Fruit fly (Drosophila melanogaster): ENCODE measurements around the gene CG12310.

Gene CG12310

DNA sequence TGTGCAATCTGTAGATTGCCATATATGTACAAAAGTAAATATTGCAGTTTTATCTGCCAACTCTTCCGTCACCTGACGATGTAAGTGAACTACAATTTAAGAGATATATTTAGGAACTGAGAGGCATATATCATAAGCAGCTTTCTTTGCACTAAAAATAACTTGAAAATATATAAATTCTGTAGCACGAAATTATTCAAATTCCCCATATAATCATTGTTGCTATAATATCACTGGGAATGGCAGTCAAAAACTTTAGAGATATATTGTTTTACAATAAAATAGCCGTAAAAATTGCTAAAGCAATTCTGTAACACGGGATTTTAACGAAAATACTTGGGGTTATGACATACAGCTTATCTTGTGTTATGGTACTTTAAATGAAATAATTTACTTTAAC, 719 bp upstream of the CG12310 start, which contains the start of gene CG43679:
Gene CG43679 (minus strand): TSS at position 101 of the 400 bp plus-strand sequence.
- TF ChIP-seq Rel (GFP tag; optimal IDR thresholded peaks at IDR 0.05) = no peak
- no peak for TF ChIP-seq Rel (tag; optimal IDR thresholded peaks at IDR 0.05)
- TF ChIP-seq Dfd (GFP tag; optimal IDR thresholded peaks at IDR 0.05) = no peak
- TF ChIP-seq brk (GFP tag; optimal IDR thresholded peaks at IDR 0.05) = no peak
- no peak for TF ChIP-seq jim (GFP tag; optimal IDR thresholded peaks at IDR 0.05)
- no peak for TF ChIP-seq h (GFP tag; optimal IDR thresholded peaks at IDR 0.05)
- TF ChIP-seq dmrt93B (GFP tag; optimal IDR thresholded peaks at IDR 0.05) = no peak
- no peak for TF ChIP-seq psq (GFP tag; optimal IDR thresholded peaks at IDR 0.05)
- TF ChIP-seq N (GFP tag; optimal IDR thresholded peaks at IDR 0.05) = no peak
- TF ChIP-seq usp (GFP tag; optimal IDR thresholded peaks at IDR 0.05) = no peak
- TF ChIP-seq CG32264 (GFP tag; optimal IDR thresholded peaks at IDR 0.05) = no peak
- TF ChIP-seq Dif (GFP tag; optimal IDR thresholded peaks at IDR 0.05; ENCODE audit: partially characterized antibody) = no peak
- no peak for TF ChIP-seq Hr78 (GFP tag; optimal IDR thresholded peaks at IDR 0.05)
- TF ChIP-seq rgr (GFP tag; optimal IDR thresholded peaks at IDR 0.05) = no peak

DNA sequence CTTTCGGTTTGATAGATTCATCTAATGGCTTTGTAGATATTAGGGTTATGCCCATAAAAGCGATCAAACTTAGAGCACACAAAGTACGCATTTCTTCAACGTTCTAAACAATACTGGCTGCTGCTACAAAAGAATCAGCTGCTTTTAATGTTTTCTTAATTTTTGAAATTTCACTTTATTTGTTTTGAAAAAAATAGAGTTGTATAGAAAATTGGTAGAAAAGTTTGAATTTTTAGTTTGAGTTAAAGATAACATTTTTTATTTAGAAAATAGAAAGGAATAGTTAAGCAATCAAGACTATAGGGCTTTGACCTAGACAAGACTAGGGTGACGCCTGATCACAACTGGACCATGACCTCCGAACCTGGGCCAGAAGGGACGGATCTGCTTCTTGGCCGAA, 497 bp downstream of the CG12310 start, which contains the start of gene CG18581:
Gene CG18581 (minus strand): TSS at position 101 of the 400 bp plus-strand sequence.
- TF ChIP-seq psq (GFP tag; optimal IDR thresholded peaks at IDR 0.05) (no peak), Hr83 (GFP tag; optimal IDR thresholded peaks at IDR 0.05; ENCODE audit: poor library complexity, severe bottlenecking) (no peak), sage (GFP tag; optimal IDR thresholded peaks at IDR 0.05) (no peak), N (GFP tag; optimal IDR thresholded peaks at IDR 0.05) (no peak), jim (GFP tag; optimal IDR thresholded peaks at IDR 0.05) (no peak)

DNA sequence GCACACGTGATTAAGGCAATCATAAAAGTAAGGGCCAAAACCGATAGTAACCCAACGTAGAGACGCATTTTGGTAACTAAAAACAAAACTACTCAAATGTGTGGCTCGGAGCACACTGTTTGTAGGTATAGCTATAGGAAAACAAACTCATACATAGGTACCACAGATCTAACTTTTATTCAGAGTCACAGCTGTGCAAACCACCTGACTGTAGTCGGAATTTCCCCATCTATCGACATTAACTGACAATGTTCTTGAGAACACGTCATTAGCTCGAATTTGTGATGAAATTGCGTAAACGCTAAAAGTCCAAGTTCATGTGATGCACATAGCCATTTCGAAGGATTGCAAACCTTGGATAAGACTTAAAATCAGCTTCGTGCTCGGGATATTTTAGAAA, 1.2 kb downstream of the CG12310 start, which contains the start of gene CG43678:
Gene CG43678 (minus strand): TSS at position 101 of the 400 bp plus-strand sequence.
- TF ChIP-seq sv (GFP tag; optimal IDR thresholded peaks at IDR 0.05) (no peak), tai (GFP tag; optimal IDR thresholded peaks at IDR 0.05) (no peak), Mio (GFP tag; optimal IDR thresholded peaks at IDR 0.05) (no peak), CG9705 (GFP tag; optimal IDR thresholded peaks at IDR 0.05) (no peak), N (GFP tag; optimal IDR thresholded peaks at IDR 0.05) (no peak), GATAd (GFP tag; optimal IDR thresholded peaks at IDR 0.05) (no peak), lola (GFP tag; optimal IDR thresholded peaks at IDR 0.05) (no peak), h (GFP tag; optimal IDR thresholded peaks at IDR 0.05) (no peak), OdsH (GFP tag; optimal IDR thresholded peaks at IDR 0.05) (no peak)

DNA sequence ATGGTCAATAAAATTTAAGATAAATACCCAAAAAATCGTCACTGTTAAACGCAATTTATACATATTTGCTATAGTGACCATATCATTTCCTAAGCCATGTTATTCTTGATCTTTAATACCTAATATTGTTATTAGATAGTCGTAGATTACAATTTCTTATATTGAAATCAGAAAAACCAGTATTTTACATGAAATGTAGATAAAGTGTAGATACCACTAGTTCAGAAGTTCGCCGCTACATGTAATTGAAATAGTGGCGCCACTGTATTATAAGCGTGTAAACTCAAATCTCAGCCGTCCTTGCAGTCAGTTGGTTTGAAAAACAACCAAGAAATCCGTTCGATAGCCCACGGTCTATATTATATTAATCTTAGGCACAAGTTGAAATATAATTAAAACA, 2.5 kb downstream of the CG12310 start:
- no peak for TF ChIP-seq Sp1 (GFP tag; optimal IDR thresholded peaks at IDR 0.05)
- peak; percentile 12 for TF ChIP-seq Myc (optimal IDR thresholded peaks at IDR 0.05)

DNA sequence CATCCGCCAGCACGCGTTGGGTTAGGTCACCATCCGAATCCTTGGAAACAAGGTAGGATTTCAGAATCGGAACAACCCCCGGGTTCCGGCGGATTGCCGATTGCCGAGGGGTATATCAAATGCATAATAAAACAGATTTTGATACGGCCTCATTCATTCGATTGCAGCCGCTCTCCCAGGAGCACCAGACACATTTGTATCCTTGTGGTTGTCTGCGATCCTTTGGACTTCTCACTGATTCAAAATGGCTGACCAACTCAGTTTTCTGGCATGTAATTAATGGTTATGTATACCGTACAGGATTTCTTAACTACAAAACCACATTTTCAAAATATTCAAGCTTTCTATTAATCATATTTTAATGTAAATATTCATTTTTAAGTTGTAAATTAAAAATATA, 3.0 kb downstream of the CG12310 start:
- no peak for TF ChIP-seq OdsH (GFP tag; optimal IDR thresholded peaks at IDR 0.05)
- no peak for TF ChIP-seq fru (GFP tag; optimal IDR thresholded peaks at IDR 0.05)
- TF ChIP-seq HLH106 (tag; optimal IDR thresholded peaks at IDR 0.05) = no peak
- TF ChIP-seq Myc (optimal IDR thresholded peaks at IDR 0.05) = no peak

DNA sequence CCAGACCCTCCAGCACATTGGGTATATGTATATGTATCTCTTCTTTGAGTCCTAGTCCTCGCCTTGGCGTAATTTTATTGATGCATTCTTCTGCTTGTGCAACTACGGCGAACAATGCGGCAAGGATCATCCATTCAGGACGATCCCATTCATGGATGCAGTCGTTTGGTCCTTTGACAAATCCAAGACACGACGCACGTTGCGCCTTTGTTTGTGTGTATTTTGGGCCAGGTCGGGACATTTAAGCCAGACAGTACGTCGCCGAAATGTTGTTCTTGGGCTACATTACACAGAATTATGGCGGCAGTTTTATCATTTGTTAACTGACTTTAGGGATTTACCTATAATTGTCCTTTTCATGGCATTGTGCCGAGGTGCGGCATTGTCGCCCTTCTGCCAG, 5.5 kb downstream of the CG12310 start:
- TF ChIP-seq Vsx2 (GFP tag; optimal IDR thresholded peaks at IDR 0.05; ENCODE audit: partially characterized antibody) (no peak), psq (GFP tag; optimal IDR thresholded peaks at IDR 0.05) (no peak), tai (GFP tag; optimal IDR thresholded peaks at IDR 0.05) (no peak), rgr (GFP tag; optimal IDR thresholded peaks at IDR 0.05) (no peak), jim (GFP tag; optimal IDR thresholded peaks at IDR 0.05) (no peak), Abd-B (GFP tag; optimal IDR thresholded peaks at IDR 0.05) (no peak)

DNA sequence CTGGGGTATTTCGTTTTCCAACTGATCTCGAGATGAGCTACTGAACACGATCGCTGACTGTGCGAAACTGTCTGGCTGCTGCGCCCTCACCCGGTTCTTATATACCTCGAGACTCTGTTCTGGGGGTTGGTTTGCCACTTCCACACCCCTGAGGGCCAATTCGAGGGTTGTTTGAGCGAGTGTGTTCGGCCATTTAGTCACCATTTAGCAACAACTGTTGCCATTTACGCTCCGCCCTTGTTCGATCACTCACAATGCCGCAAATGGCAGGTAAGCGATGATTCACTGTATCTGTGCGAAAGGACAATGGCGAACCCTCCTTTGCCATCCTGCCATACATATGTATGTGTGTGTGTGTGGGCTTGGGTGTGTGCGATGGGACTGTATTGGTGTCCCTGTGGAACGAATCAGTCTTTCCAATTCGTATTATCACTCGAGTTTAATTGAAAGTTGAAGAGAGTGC, 6.7 kb downstream of the CG12310 start, which contains the start of gene ind:
Gene ind (minus strand): TSS at position 51 of the 463 bp plus-strand sequence.
- TF ChIP-seq Jra (GFP tag; optimal IDR thresholded peaks at IDR 0.05) (no peak), usp (GFP tag; optimal IDR thresholded peaks at IDR 0.05) (no peak), psq (GFP tag; optimal IDR thresholded peaks at IDR 0.05) (no peak), GATAd (GFP tag; optimal IDR thresholded peaks at IDR 0.05) (no peak), Hnf4 (GFP tag; optimal IDR thresholded peaks at IDR 0.05) (no peak), h (GFP tag; optimal IDR thresholded peaks at IDR 0.05) (no peak), Dif (GFP tag; optimal IDR thresholded peaks at IDR 0.05; ENCODE audit: partially characterized antibody) (no peak), Vsx2 (GFP tag; optimal IDR thresholded peaks at IDR 0.05; ENCODE audit: partially characterized antibody) (no peak), CG32264 (GFP tag; optimal IDR thresholded peaks at IDR 0.05) (no peak), dsf (GFP tag; optimal IDR thresholded peaks at IDR 0.05; ENCODE audit: borderline replicate concordance) (no peak), OdsH (GFP tag; optimal IDR thresholded peaks at IDR 0.05) (no peak), Hr78 (GFP tag; optimal IDR thresholded peaks at IDR 0.05) (no peak), HLH106 (tag; optimal IDR thresholded peaks at IDR 0.05) (no peak), lola (GFP tag; optimal IDR thresholded peaks at IDR 0.05) (no peak), rgr (GFP tag; optimal IDR thresholded peaks at IDR 0.05) (no peak), sage (GFP tag; optimal IDR thresholded peaks at IDR 0.05) (no peak)
